Worm (Caenorhabditis elegans) whole organism, young adult: ENCODE data around the gene F42C5.9.

ENCODE experiments used
- B0019.2 ChIP-seq: fragments of 200-800 bp; sonication (Bioruptor generic); conservative IDR thresholded peaks from 2 replicates; pipeline ENCODE4 v1.3.6; 2022; ENCODE audit warnings: missing genetic modification reagents, missing genetic modification characterization, missing compliant biosample characterization
- B0336.3 ChIP-seq: fragments of 200-800 bp; sonication (Bioruptor generic); IDR thresholded peaks from 2 replicates; pipeline ENCODE4 v1.3.6; 2022; ENCODE audit warnings: missing genetic modification characterization, missing compliant biosample characterization
- C17E4.6 ChIP-seq: fragments of 200-800 bp; sonication (Bioruptor generic); IDR thresholded peaks from 2 replicates; pipeline ENCODE4 v1.3.6; 2022; ENCODE audit warnings: missing genetic modification reagents, missing genetic modification characterization, missing compliant biosample characterization
- D2030.7 ChIP-seq: fragments of 200-800 bp; sonication (Bioruptor generic); IDR thresholded peaks from 2 replicates; pipeline ENCODE4 v1.3.6; 2022; ENCODE audit warnings: missing genetic modification reagents, missing genetic modification characterization, missing compliant biosample characterization
- F10E7.11 ChIP-seq: sonication (generic microtip); optimal IDR thresholded peaks from 2 replicates; lab custom pipeline; 2017; ENCODE audit warnings: mild to moderate bottlenecking, missing genetic modification characterization, moderate library complexity, missing compliant biosample characterization
- F22D6.2 ChIP-seq: sonication (generic microtip); optimal IDR thresholded peaks from 2 replicates; lab custom pipeline; 2016; ENCODE audit warnings: mild to moderate bottlenecking, missing genetic modification characterization, missing compliant biosample characterization
- F49E8.2 ChIP-seq: sonication (generic microtip); optimal IDR thresholded peaks from 3 replicates; lab custom pipeline; 2017; ENCODE audit warnings: missing genetic modification characterization, mild to moderate bottlenecking, missing compliant biosample characterization, antibody characterized with exemption, moderate library complexity; ENCODE audit not compliant: insufficient read depth
- F57A8.1 ChIP-seq: fragments of 200-800 bp; sonication (Bioruptor generic); optimal IDR thresholded peaks from 2 replicates; lab custom pipeline; 2018; ENCODE audit warnings: mild to moderate bottlenecking, missing genetic modification characterization, moderate library complexity, missing compliant biosample characterization
- K12H6.12 ChIP-seq: fragments of 200-800 bp; sonication (Bioruptor generic); optimal IDR thresholded peaks from 2 replicates; lab custom pipeline; 2018; ENCODE audit warnings: mild to moderate bottlenecking, missing genetic modification characterization, missing compliant biosample characterization
- T07F8.4 ChIP-seq: sonication (generic microtip); optimal IDR thresholded peaks from 2 replicates; lab custom pipeline; 2016; ENCODE audit warnings: mild to moderate bottlenecking, missing genetic modification characterization, moderate library complexity, missing compliant biosample characterization
- Y95B8A.8 ChIP-seq: fragments of 200-800 bp; sonication (Bioruptor generic); IDR thresholded peaks from 2 replicates; pipeline ENCODE4 v1.3.6; 2022; ENCODE audit warnings: missing genetic modification reagents, missing genetic modification characterization, missing compliant biosample characterization
- ama-1 ChIP-seq, 3 experiments: fragments of 150-350 bp in 1 of 3; sonication (generic microtip) in 2 of 3; optimal IDR thresholded peaks; 2 replicates each; lab custom pipeline; 2014 to 2018; ENCODE audit warnings: missing biosample characterization in 2 of 3, missing genetic modification characterization in 2 of 3, missing genetic modification reagents in 2 of 3
- atf-7 ChIP-seq: sonication (generic microtip); optimal IDR thresholded peaks from 2 replicates; lab custom pipeline; 2017; ENCODE audit warnings: mild to moderate bottlenecking, missing genetic modification characterization, missing compliant biosample characterization
- bed-2 ChIP-seq: fragments of 200-800 bp; sonication (Bioruptor generic); IDR thresholded peaks from 2 replicates; pipeline ENCODE4 v1.3.6; 2022; ENCODE audit warnings: missing genetic modification reagents, missing genetic modification characterization, missing compliant biosample characterization
- ceh-91 ChIP-seq: fragments of 200-800 bp; sonication (Bioruptor generic); IDR thresholded peaks from 2 replicates; pipeline ENCODE4 v1.3.6; 2022; ENCODE audit warnings: missing genetic modification reagents, missing genetic modification characterization, missing compliant biosample characterization
- efl-1 ChIP-seq: fragments of 150-350 bp; optimal IDR thresholded peaks from 2 replicates; lab custom pipeline; 2014; ENCODE audit warnings: missing biosample characterization, missing genetic modification reagents, missing genetic modification characterization
- egrh-3 ChIP-seq: fragments of 200-800 bp; sonication (Bioruptor generic); IDR thresholded peaks from 2 replicates; pipeline ENCODE4 v1.3.6; 2022; ENCODE audit warnings: missing genetic modification reagents, missing genetic modification characterization, missing compliant biosample characterization
- ekl-4 ChIP-seq: fragments of 200-800 bp; sonication (Bioruptor generic); IDR thresholded peaks from 2 replicates; pipeline ENCODE4 v1.3.6; 2022; ENCODE audit warnings: missing genetic modification reagents, missing genetic modification characterization, missing compliant biosample characterization
- ets-4 ChIP-seq: fragments of 200-800 bp; sonication (Bioruptor generic); optimal IDR thresholded peaks from 2 replicates; lab custom pipeline; 2018; ENCODE audit warnings: mild to moderate bottlenecking, missing genetic modification characterization, missing compliant biosample characterization
- gei-17 ChIP-seq: fragments of 200-800 bp; sonication (Bioruptor generic); optimal IDR thresholded peaks from 2 replicates; lab custom pipeline; 2018; ENCODE audit warnings: mild to moderate bottlenecking, missing genetic modification characterization, missing compliant biosample characterization
- him-1 ChIP-seq: sonication (generic microtip); optimal IDR thresholded peaks from 2 replicates; lab custom pipeline; 2016; ENCODE audit warnings: missing genotype, missing genetic modification reagents, missing genetic modification characterization, missing compliant biosample characterization
- hmg-20 ChIP-seq: fragments of 200-800 bp; sonication (Bioruptor generic); IDR thresholded peaks from 2 replicates; pipeline ENCODE4 v1.3.6; 2022; ENCODE audit warnings: missing genetic modification reagents, missing genetic modification characterization, missing compliant biosample characterization
- lag-1 ChIP-seq: fragments of 200-800 bp; sonication (Bioruptor generic); IDR thresholded peaks from 2 replicates; pipeline ENCODE4 v1.3.6; 2022; ENCODE audit warnings: missing genetic modification reagents, missing genetic modification characterization, missing compliant biosample characterization
- let-526 ChIP-seq: fragments of 200-800 bp; sonication (Bioruptor generic); IDR thresholded peaks from 2 replicates; pipeline ENCODE4 v1.3.6; 2022; ENCODE audit warnings: missing genetic modification reagents, missing genetic modification characterization, missing compliant biosample characterization
- lin-26 ChIP-seq: fragments of 200-800 bp; sonication (Bioruptor generic); IDR thresholded peaks from 2 replicates; pipeline ENCODE4 v1.3.6; 2022; ENCODE audit warnings: missing genetic modification reagents, missing genetic modification characterization, missing compliant biosample characterization
- lin-40 ChIP-seq: sonication (generic microtip); optimal IDR thresholded peaks from 2 replicates; lab custom pipeline; 2016; ENCODE audit warnings: missing genetic modification characterization, mild to moderate bottlenecking, missing compliant biosample characterization, missing genotype, missing genetic modification reagents
- lir-1 ChIP-seq: fragments of 200-800 bp; sonication (Bioruptor generic); conservative IDR thresholded peaks from 2 replicates; pipeline ENCODE4 v1.3.6; 2022; ENCODE audit warnings: missing genetic modification reagents, missing genetic modification characterization, missing compliant biosample characterization
- lsy-27 ChIP-seq: sonication (generic microtip); optimal IDR thresholded peaks from 2 replicates; lab custom pipeline; 2017; ENCODE audit warnings: missing genetic modification characterization, mild to moderate bottlenecking, missing compliant biosample characterization, antibody characterized with exemption, missing genotype, borderline replicate concordance; ENCODE audit not compliant: insufficient read depth
- madf-10 ChIP-seq: sonication (generic microtip); optimal IDR thresholded peaks from 2 replicates; lab custom pipeline; 2016; ENCODE audit warnings: mild to moderate bottlenecking, missing genetic modification characterization, missing compliant biosample characterization
- madf-3 ChIP-seq: fragments of 200-800 bp; sonication (Bioruptor generic); IDR thresholded peaks from 2 replicates; pipeline ENCODE4 v1.3.6; 2022; ENCODE audit warnings: missing genetic modification reagents, missing genetic modification characterization, missing compliant biosample characterization
- madf-6 ChIP-seq: fragments of 200-800 bp; sonication (Bioruptor generic); IDR thresholded peaks from 2 replicates; pipeline ENCODE4 v1.3.6; 2022; ENCODE audit warnings: missing genetic modification reagents, missing genetic modification characterization, missing compliant biosample characterization
- nfya-1 ChIP-seq: sonication (generic microtip); optimal IDR thresholded peaks from 2 replicates; lab custom pipeline; 2017; ENCODE audit warnings: antibody characterized with exemption, missing compliant biosample characterization, missing genetic modification characterization, borderline replicate concordance; ENCODE audit not compliant: insufficient read depth
- nhr-179 ChIP-seq: sonication (generic microtip); optimal IDR thresholded peaks from 2 replicates; lab custom pipeline; 2016; ENCODE audit warnings: mild to moderate bottlenecking, missing genetic modification characterization, missing compliant biosample characterization
- sdz-38 ChIP-seq: sonication (generic microtip); optimal IDR thresholded peaks from 2 replicates; lab custom pipeline; 2016; ENCODE audit warnings: missing genotype, missing genetic modification characterization, missing compliant biosample characterization
- somi-1 ChIP-seq: fragments of 200-800 bp; sonication (Bioruptor generic); optimal IDR thresholded peaks from 2 replicates; lab custom pipeline; 2018; ENCODE audit warnings: mild to moderate bottlenecking, missing genetic modification characterization, missing compliant biosample characterization
- unc-130 ChIP-seq: sonication (generic microtip); optimal IDR thresholded peaks from 2 replicates; lab custom pipeline; 2016; ENCODE audit warnings: missing genetic modification reagents, missing genetic modification characterization, missing compliant biosample characterization
- zfh-2 ChIP-seq: fragments of 200-800 bp; sonication (Bioruptor generic); conservative IDR thresholded peaks from 2 replicates; pipeline ENCODE4 v1.3.6; 2022; ENCODE audit warnings: missing genetic modification reagents, missing genetic modification characterization, missing compliant biosample characterization
- ztf-18 ChIP-seq: sonication (generic microtip); optimal IDR thresholded peaks from 2 replicates; lab custom pipeline; 2016; ENCODE audit warnings: missing genotype, mild to moderate bottlenecking, missing genetic modification characterization, missing compliant biosample characterization

Gene F42C5.9

DNA sequence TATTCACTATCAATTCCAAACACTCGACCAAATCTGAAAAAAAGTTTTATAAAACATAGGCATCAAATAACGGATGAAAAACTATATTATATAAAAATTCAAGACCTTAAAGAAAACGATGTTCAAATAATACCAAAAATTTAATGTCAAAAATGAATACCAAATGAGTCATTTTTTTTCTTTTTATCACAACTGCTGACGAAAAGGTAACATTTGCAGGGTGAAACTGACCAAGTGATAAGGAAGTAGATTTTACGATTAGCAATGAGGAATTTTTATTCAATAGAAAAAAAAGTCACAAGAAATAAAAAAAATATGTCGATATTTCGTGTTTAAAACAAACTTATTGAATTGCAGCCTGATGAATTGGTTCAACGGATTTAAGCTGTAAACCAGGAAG lies 31.1 kb downstream of the F42C5.9 start, which contains the start of gene C06E4.8:
Gene C06E4.8, minus strand, starts transcription at position 37 of the 400 bp plus-strand sequence.
- no peak for TF ChIP-seq somi-1 (GFP tag; lab: Kevin White, UChicago)
- no peak for TF ChIP-seq T07F8.4 (tag; lab: Kevin White, UChicago)
- TF ChIP-seq nfya-1 (tag; lab: Kevin White, UChicago), result no peak
- no peak for TF ChIP-seq B0019.2 (GFP tag; lab: Robert Waterston, UW)
- TF ChIP-seq ama-1 (optimal IDR thresholded peaks at IDR 0.05; lab: Kevin White, UChicago), result no peak
- no peak for TF ChIP-seq ama-1 (GFP tag; optimal IDR thresholded peaks at IDR 0.05; lab: Kevin White, UChicago)
- no peak for TF ChIP-seq him-1 (tag; lab: Kevin White, UChicago)
- no peak for TF ChIP-seq let-526
- no peak for TF ChIP-seq atf-7
- no peak for TF ChIP-seq madf-6
- no peak for TF ChIP-seq F10E7.11 (tag; lab: Kevin White, UChicago)
- TF ChIP-seq ztf-18 (tag; lab: Kevin White, UChicago), result no peak
- no peak for TF ChIP-seq lin-40 (tag; lab: Kevin White, UChicago)
- no peak for TF ChIP-seq lir-1 (GFP tag; lab: Robert Waterston, UW)
- no peak for TF ChIP-seq F57A8.1 (GFP tag; lab: Kevin White, UChicago)
- TF ChIP-seq zfh-2 (GFP tag; lab: Robert Waterston, UW), result no peak
- no peak for TF ChIP-seq nhr-179
- TF ChIP-seq hmg-20 (GFP tag; lab: Robert Waterston, UW), result no peak
- no peak for TF ChIP-seq egrh-3 (GFP tag; lab: Robert Waterston, UW)
- no peak for TF ChIP-seq Y95B8A.8 (GFP tag; lab: Robert Waterston, UW)
- no peak for TF ChIP-seq D2030.7
- TF ChIP-seq, all 124 proteins: peak for 0

DNA sequence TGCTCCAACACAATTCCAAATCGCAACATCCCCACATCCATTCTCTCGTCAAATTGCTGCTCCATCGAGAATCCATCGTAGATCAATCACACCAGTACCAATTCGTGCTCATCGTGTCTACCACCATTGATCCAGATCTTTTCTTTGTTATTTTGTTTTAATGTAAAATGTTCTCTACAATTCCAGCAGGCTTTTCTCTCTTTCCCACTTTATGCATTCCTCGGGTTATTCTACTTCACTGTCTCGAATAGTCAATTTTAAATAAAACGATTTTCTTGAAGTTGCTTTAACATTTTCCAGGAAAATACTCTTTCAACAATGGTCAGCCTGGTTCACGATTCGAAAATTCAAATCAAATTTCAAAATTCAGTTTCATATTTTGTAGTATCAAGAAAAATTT lies 33.9 kb downstream of the F42C5.9 start, which contains the start of gene C06E4.1:
Gene C06E4.1, plus strand, starts transcription at position 301 of the 400 bp plus-strand sequence.
- no peak for TF ChIP-seq ets-4 (GFP tag; lab: Kevin White, UChicago)
- no peak for TF ChIP-seq unc-130 (GFP tag; lab: Kevin White, UChicago)
- no peak for TF ChIP-seq lsy-27 (tag; lab: Kevin White, UChicago)
- TF ChIP-seq C17E4.6, result no peak
- TF ChIP-seq efl-1 (GFP tag; lab: Kevin White, UChicago), result no peak
- TF ChIP-seq madf-3 (GFP tag; lab: Robert Waterston, UW), result no peak
- no peak for TF ChIP-seq bed-2 (GFP tag; lab: Robert Waterston, UW)
- TF ChIP-seq lag-1 (GFP tag; lab: Robert Waterston, UW), result no peak
- TF ChIP-seq sdz-38 (tag; lab: Kevin White, UChicago), result no peak
- TF ChIP-seq F49E8.2 (tag; lab: Kevin White, UChicago), result no peak
- TF ChIP-seq F22D6.2 (tag; lab: Kevin White, UChicago), result no peak
- TF ChIP-seq B0336.3 (GFP tag; lab: Robert Waterston, UW), result no peak
- TF ChIP-seq lin-26 (GFP tag; lab: Robert Waterston, UW), result no peak
- no peak for TF ChIP-seq madf-10 (tag; lab: Kevin White, UChicago)
- no peak for TF ChIP-seq K12H6.12 (tag; lab: Kevin White, UChicago)
- TF ChIP-seq ekl-4 (GFP tag; lab: Robert Waterston, UW), result no peak
- no peak for TF ChIP-seq gei-17 (GFP tag; lab: Kevin White, UChicago)
- no peak for TF ChIP-seq ceh-91
